Worm (Caenorhabditis elegans): ENCODE results near the gene C42D8.1.

- TF ChIP-seq nhr-12 (tag; optimal IDR thresholded peaks at IDR 0.05) (no peak), unc-39 (tag; optimal IDR thresholded peaks at IDR 0.05) (no peak), crh-2 (tag; optimal IDR thresholded peaks at IDR 0.05) (no peak), fos-1 (tag; optimal IDR thresholded peaks at IDR 0.05) (no peak)
Measured at ce11 chrX:5124288-5124687, 15.0 kb downstream of the C42D8.1 start.
